Fruit fly (Drosophila melanogaster) whole organism, adult: ENCODE measurements around the gene CG2901.
"Not testable (repeated sequence)": the region's sequence is repeated elsewhere in the genome, so short reads cannot be mapped to it uniquely, and the experiment has no call there.

ENCODE experiments used
- CG11617 ChIP-seq: fragments of 200-800 bp; sonication (Bioruptor generic); optimal IDR thresholded peaks from 2 replicates; lab custom pipeline; 2017; ENCODE audit warnings: mild to moderate bottlenecking, missing biosample characterization, missing genetic modification reagents, missing genetic modification characterization
- CG12768 ChIP-seq: fragments of 200-800 bp; sonication (Bioruptor generic); optimal IDR thresholded peaks from 2 replicates; lab custom pipeline; 2017; ENCODE audit warnings: missing biosample characterization, missing genetic modification characterization, mild to moderate bottlenecking, moderate library complexity, missing genetic modification reagents
- CG14711 ChIP-seq: fragments of 200-800 bp; sonication (Bioruptor generic); optimal IDR thresholded peaks from 2 replicates; lab custom pipeline; 2018; ENCODE audit warnings: missing biosample characterization, mild to moderate bottlenecking, missing genetic modification characterization, moderate library complexity
- CG1620 ChIP-seq: fragments of 200-800 bp; sonication (Bioruptor generic); optimal IDR thresholded peaks from 2 replicates; lab custom pipeline; 2016; ENCODE audit warnings: missing biosample characterization, missing genetic modification characterization
- CG33017 ChIP-seq: fragments of 200-800 bp; sonication (Bioruptor generic); optimal IDR thresholded peaks from 2 replicates; lab custom pipeline; 2018; ENCODE audit warnings: missing biosample characterization, mild to moderate bottlenecking, missing genetic modification characterization, moderate library complexity
- CG5204 ChIP-seq: fragments of 200-800 bp; sonication (Bioruptor generic); optimal IDR thresholded peaks from 2 replicates; lab custom pipeline; 2016; ENCODE audit warnings: missing biosample characterization, missing genetic modification characterization
- CG7045 ChIP-seq: fragments of 200-800 bp; sonication (Bioruptor generic); optimal IDR thresholded peaks from 2 replicates; lab custom pipeline; 2017; ENCODE audit warnings: missing biosample characterization, mild to moderate bottlenecking, missing genetic modification characterization
- CG7101 ChIP-seq: fragments of 200-800 bp; sonication (Bioruptor generic); optimal IDR thresholded peaks from 2 replicates; lab custom pipeline; 2018; ENCODE audit warnings: missing biosample characterization, mild to moderate bottlenecking, missing genetic modification characterization, moderate library complexity
- Clk ChIP-seq: fragments of 200-800 bp; sonication (Bioruptor generic); optimal IDR thresholded peaks from 2 replicates; lab custom pipeline; 2017; ENCODE audit warnings: missing biosample characterization, missing genetic modification characterization
- Crg-1 ChIP-seq: fragments of 200-800 bp; sonication (Bioruptor generic); optimal IDR thresholded peaks from 2 replicates; lab custom pipeline; 2016; ENCODE audit warnings: missing biosample characterization, missing genetic modification characterization
- Mnt ChIP-seq: fragments of 200-800 bp; sonication (Bioruptor generic); optimal IDR thresholded peaks from 2 replicates; lab custom pipeline; 2016; ENCODE audit warnings: missing biosample characterization, mild to moderate bottlenecking, missing genetic modification characterization
- bab1 ChIP-seq: fragments of 200-800 bp; sonication (Bioruptor generic); optimal IDR thresholded peaks from 3 replicates; lab custom pipeline; 2019; ENCODE audit warnings: missing biosample characterization, mild to moderate bottlenecking, missing genetic modification characterization, moderate library complexity
- cic ChIP-seq: fragments of 200-800 bp; sonication (Bioruptor generic); optimal IDR thresholded peaks from 2 replicates; lab custom pipeline; 2017; ENCODE audit warnings: missing biosample characterization, mild to moderate bottlenecking, missing genetic modification characterization, moderate library complexity
- cnc ChIP-seq, 2 experiments: fragments of >200 bp; optimal IDR thresholded peaks; 2 replicates each; lab custom pipeline; 2017
- kay ChIP-seq: fragments of 200-800 bp; sonication (Bioruptor generic); peaks from one replicate; lab custom pipeline; 2016; ENCODE audit warnings: missing biosample characterization, missing genetic modification characterization, borderline replicate concordance
- ovo ChIP-seq: fragments of 200-800 bp; sonication (Bioruptor generic); optimal IDR thresholded peaks from 2 replicates; lab custom pipeline; 2016; ENCODE audit warnings: missing biosample characterization, missing genetic modification characterization
- pad ChIP-seq: fragments of 200-800 bp; sonication (Bioruptor generic); optimal IDR thresholded peaks from 3 replicates; lab custom pipeline; 2017; ENCODE audit warnings: missing biosample characterization, missing genetic modification characterization, mild to moderate bottlenecking, moderate library complexity, missing genetic modification reagents
- tj ChIP-seq: fragments of 200-800 bp; sonication (Bioruptor generic); optimal IDR thresholded peaks from 3 replicates; lab custom pipeline; 2017; ENCODE audit warnings: missing biosample characterization, mild to moderate bottlenecking, missing genetic modification characterization, moderate library complexity
- toe ChIP-seq: fragments of 200-800 bp; sonication (Bioruptor generic); optimal IDR thresholded peaks from 2 replicates; lab custom pipeline; 2016; ENCODE audit warnings: missing biosample characterization, missing genetic modification characterization

CG2901 gene

DNA sequence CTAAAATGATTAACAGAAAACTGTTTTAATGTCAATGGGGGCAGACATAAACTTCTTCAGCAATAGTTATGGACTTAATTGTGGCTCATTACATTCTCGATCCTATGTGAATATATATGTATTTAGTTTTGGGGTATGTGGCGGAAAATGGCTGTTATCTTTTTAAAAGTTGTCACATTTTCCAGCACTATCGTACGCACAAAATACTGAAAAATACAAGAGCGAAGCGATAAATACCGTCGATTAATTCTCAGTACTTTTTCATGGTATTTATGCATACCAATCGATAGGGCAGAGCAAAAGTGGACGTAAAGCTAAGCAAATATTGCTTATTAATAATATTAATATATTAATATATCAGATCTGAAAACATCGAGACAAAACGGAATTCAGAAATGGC is 38.2 kb upstream of the CG2901 start, which contains the start of gene HIP-R:
TSS of gene HIP-R (plus strand) at position 201 of the 400 bp plus-strand sequence.
- peak; percentile 18 for TF ChIP-seq kay

DNA sequence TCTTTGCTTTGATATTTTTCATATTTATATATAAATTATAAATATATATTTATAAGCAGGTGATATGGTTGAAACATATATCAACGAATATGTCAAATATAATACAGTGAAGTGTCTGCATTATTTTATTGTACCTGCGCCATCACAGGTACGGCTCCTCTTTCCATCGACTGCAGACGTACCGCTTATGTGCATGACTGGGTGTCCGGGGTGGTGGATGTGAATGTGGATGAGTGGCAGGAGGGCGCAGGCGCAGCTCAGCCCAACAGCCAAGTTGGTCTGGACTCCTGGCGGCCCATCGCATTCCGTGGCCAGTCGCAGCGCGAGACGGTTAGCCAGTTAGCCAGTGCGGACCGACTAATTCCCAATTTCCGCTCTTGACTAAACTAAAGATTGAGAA is 35.1 kb upstream of the CG2901 start, which contains the start of gene Crg-1:
TSS of gene Crg-1 (plus strand) at position 301 of the 400 bp plus-strand sequence.
- not testable (repeated sequence) for TF ChIP-seq bab1 (GFP tag; lab: Kevin White, UChicago); CG5204; CG7101 (tag; lab: Kevin White, UChicago)

DNA sequence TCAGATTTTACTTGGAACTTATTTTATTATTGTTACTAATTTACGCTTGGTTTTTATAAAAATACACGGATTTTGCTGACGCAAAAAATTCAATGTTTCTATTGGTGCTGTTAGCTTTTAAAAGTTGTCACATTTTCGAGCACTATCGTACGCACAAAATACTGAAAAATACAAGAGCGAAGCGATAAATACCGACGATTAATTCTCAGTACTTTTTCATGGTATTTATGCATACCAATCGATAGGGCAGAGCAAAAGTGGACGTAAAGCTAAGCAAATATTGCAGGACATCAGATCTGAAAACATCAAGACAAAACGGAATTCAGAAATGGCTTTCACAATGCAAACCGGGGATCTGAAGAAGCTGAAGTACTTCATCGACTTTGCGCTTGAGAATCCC is 29.1 kb upstream of the CG2901 start, which contains the start of gene HIP:
TSS of gene HIP (plus strand) at position 232 of the 400 bp plus-strand sequence.
- TF ChIP-seq CG12768; Crg-1 (GFP tag; lab: Kevin White, UChicago); Clk (GFP tag; lab: Kevin White, UChicago): not testable (repeated sequence)

DNA sequence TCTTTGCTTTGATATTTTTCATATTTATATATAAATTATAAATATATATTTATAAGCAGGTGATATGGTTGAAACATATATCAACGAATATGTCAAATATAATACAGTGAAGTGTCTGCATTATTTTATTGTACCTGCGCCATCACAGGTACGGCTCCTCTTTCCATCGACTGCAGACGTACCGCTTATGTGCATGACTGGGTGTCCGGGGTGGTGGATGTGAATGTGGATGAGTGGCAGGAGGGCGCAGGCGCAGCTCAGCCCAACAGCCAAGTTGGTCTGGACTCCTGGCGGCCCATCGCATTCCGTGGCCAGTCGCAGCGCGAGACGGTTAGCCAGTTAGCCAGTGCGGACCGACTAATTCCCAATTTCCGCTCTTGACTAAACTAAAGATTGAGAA is 26.0 kb upstream of the CG2901 start, which contains the start of gene fd3F:
TSS of gene fd3F (plus strand) at position 301 of the 400 bp plus-strand sequence.
- not testable (repeated sequence) for TF ChIP-seq cic; kay; cnc (optimal IDR thresholded peaks at IDR 0.05; lab: Kevin White, UChicago)

DNA sequence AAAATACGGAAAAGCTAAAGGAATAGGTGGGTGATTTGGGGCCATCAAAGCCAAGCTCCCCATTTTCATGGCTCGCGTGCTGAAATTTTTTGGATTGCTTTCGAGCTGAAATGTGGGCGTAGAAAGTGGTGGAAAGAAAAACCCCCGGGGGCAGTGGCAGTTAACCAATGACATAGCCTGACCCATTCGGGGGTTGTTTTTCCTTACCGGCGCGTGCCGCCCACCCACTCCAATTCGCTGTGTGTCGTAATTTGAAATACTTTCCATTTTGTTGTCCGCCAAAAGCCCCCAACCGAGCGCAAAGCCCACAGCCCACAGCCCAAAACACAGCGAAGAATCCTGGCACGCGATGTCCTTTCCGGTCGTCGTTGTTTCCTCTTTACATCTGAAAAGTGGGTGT is 19.5 kb upstream of the CG2901 start:
- TF ChIP-seq kay (peak; percentile 4), CG12768 (no peak), CG7045 (GFP tag; lab: Kevin White, UChicago) (no peak), CG7101 (tag; lab: Kevin White, UChicago) (no peak), pad (no peak)

DNA sequence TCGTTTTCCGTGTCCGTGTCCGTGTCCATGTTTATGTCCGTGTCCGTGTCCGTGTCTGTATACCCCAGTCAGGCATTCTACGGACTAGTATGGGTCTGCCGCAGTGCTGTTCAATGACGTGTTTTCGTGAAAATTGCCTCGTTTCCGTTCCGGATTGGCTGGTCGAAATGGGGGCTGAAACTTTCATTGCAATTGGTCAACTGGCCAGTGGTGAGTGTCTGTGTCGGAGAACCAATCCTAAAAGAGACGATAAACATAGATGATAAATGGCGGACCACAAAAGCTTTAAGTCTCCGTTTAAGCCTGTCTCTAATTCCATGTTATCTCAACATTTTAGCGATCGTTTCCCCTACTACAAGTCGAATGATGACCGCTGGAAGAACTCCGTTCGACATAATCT is 18.9 kb upstream of the CG2901 start:
- TF ChIP-seq pad (no peak), CG12768 (no peak), CG33017 (tag; lab: Kevin White, UChicago) (no peak), CG11617 (GFP tag; lab: Kevin White, UChicago) (no peak), toe (GFP tag; lab: Kevin White, UChicago) (no peak), CG14711 (no peak)

DNA sequence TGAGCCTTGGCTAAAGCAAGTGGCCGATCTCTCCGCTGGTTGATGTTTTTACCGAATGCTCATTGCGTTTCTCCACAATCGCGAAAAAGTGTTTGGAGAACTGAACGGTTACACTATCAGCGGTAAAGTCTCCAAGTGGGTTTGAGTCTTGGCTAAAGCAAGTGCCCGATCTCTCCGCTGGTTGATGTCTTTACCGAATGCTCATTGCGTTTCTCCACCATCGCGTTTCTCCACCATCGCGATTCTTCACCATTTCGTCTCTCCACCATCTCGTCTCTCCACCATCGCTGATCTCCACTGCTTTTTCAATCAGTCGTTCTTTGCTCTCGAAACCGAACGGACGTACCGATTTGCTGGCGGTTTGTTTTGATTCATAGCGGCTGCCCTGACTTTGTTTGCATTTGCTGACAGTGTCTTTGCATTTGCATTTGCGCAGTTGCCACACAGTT is 16.6 kb upstream of the CG2901 start, which contains the start of gene ec:
TSS of gene ec (plus strand) at position 359 of the 449 bp plus-strand sequence.
- TF ChIP-seq CG7045 (GFP tag; lab: Kevin White, UChicago) (no peak), CG5204 (no peak), ovo (GFP tag; lab: Kevin White, UChicago) (peak; percentile 7), CG14711 (no peak), bab1 (GFP tag; lab: Kevin White, UChicago) (peak; percentile 9), pad (peak; percentile 44), tj (GFP tag; lab: Kevin White, UChicago) (peak; percentile 25), CG33017 (tag; lab: Kevin White, UChicago) (no peak), Mnt (GFP tag; lab: Kevin White, UChicago) (peak; percentile 1), CG1620 (GFP tag; lab: Kevin White, UChicago) (no peak), CG11617 (GFP tag; lab: Kevin White, UChicago) (no peak), cnc (optimal IDR thresholded peaks at IDR 0.05; lab: Kevin White, UChicago) (no peak), kay (no peak)

DNA sequence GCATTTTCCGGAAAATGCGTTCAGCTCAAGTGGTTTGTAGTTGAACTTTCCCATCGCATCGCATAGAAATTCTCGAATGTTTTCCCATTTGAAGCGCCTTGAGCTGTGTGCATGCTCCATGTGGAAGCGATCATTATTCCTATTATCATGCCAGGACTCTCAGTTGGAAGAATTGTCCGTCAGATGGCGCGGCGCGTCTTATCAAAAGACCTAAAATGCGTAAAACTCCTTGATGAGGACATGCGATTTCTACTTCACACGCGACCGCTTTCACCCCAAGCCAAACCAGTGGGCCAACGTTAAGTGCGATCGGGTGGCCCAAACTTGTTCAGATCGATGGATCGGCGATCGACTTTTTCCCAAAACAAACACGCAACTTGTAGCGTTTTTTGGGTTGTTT is 12.3 kb upstream of the CG2901 start:
- TF ChIP-seq CG11617 (GFP tag; lab: Kevin White, UChicago) (no peak), ovo (GFP tag; lab: Kevin White, UChicago) (no peak), Mnt (GFP tag; lab: Kevin White, UChicago) (no peak), CG7045 (GFP tag; lab: Kevin White, UChicago) (no peak), toe (GFP tag; lab: Kevin White, UChicago) (no peak), cnc (optimal IDR thresholded peaks at IDR 0.05; lab: Kevin White, UChicago) (no peak), CG7101 (tag; lab: Kevin White, UChicago) (no peak), cic (no peak), CG5204 (no peak), bab1 (GFP tag; lab: Kevin White, UChicago) (no peak), Crg-1 (GFP tag; lab: Kevin White, UChicago) (no peak), Clk (GFP tag; lab: Kevin White, UChicago) (no peak)

DNA sequence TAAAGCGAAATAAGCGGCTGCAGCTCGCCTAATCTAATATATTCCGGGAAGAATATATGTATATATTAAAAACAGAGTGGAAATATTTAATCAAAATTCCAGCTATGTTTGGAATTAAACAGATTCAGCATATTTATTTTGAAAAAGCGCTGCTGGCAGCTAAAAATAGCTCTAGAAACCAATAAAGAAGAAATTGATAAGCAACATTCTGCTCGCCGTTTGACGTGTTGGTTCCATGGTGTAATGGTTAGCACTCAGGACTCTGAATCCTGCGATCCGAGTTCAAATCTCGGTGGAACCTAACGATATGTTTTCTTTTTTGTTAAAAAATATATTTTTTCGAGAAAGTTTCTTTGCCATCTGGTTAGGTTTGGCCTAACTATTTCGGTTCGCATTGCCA is 8.5 kb upstream of the CG2901 start:
- TF ChIP-seq CG1620 (GFP tag; lab: Kevin White, UChicago) = no peak
- TF ChIP-seq tj (GFP tag; lab: Kevin White, UChicago) = peak; percentile 63
- TF ChIP-seq bab1 (GFP tag; lab: Kevin White, UChicago) = no peak
